Fruit fly (Drosophila melanogaster): ENCODE results near the gene CG5282.

- TF ChIP-seq ttk (optimal IDR thresholded peaks at IDR 0.05): no peak
- TF ChIP-seq h (optimal IDR thresholded peaks at IDR 0.05): no peak
- no peak for TF ChIP-seq Sin3A (optimal IDR thresholded peaks at IDR 0.05)
Measured at dm6 chr3L:20471499-20472313, 45.8 kb upstream of the CG5282 start.

Data from Kc167 (cell line).